Worm (Caenorhabditis elegans): Measurements from ENCODE around the gene Y71H2AM.14.

- TF ChIP-seq flt-1 (GFP tag; IDR thresholded peaks at IDR 0.05) (no peak), ref-1 (GFP tag; conservative IDR thresholded peaks at IDR 0.05) (no peak), T22C8.4 (GFP tag; IDR thresholded peaks at IDR 0.05) (no peak), klf-2 (GFP tag; conservative IDR thresholded peaks at IDR 0.05) (no peak)
Measured at ce11 chrIII:2769078-2769477, 22.6 kb upstream of the Y71H2AM.14 start.
